Fruit fly (Drosophila melanogaster) whole organism, embryonic: ENCODE results near the gene CG42571.

Experiments used
- Abd-B ChIP-seq: fragments of 200-800 bp; sonication (Bioruptor generic); optimal IDR thresholded peaks from 2 replicates; lab custom pipeline; 2018; ENCODE audit warnings: missing biosample characterization, mild to moderate bottlenecking, missing genetic modification characterization, moderate library complexity
- Asciz ChIP-seq: fragments of 200-800 bp; sonication (Bioruptor generic); optimal IDR thresholded peaks from 2 replicates; lab custom pipeline; 2017; ENCODE audit warnings: missing biosample characterization, mild to moderate bottlenecking, missing genetic modification characterization, missing genetic modification reagents
- Bteb2 ChIP-seq: fragments of 200-800 bp; sonication (Bioruptor generic); optimal IDR thresholded peaks from 2 replicates; lab custom pipeline; 2016; ENCODE audit warnings: missing biosample characterization, missing genetic modification characterization
- CG10979 ChIP-seq: fragments of 200-800 bp; sonication (Bioruptor generic); optimal IDR thresholded peaks from 2 replicates; lab custom pipeline; 2018; ENCODE audit warnings: missing biosample characterization, mild to moderate bottlenecking, missing genetic modification characterization, moderate library complexity
- CG12299 ChIP-seq: fragments of 200-800 bp; sonication (Bioruptor generic); optimal IDR thresholded peaks from 2 replicates; lab custom pipeline; 2018; ENCODE audit warnings: missing biosample characterization, mild to moderate bottlenecking, missing genetic modification characterization
- CG1233 ChIP-seq: fragments of 200-800 bp; sonication (Bioruptor generic); optimal IDR thresholded peaks from 4 replicates; lab custom pipeline; 2018; ENCODE audit warnings: missing biosample characterization, mild to moderate bottlenecking, missing genetic modification characterization
- CG12391 ChIP-seq: fragments of 200-800 bp; sonication (Bioruptor generic); optimal IDR thresholded peaks from 3 replicates; lab custom pipeline; 2018; ENCODE audit warnings: missing biosample characterization, mild to moderate bottlenecking, missing genetic modification characterization, moderate library complexity
- CG13894 ChIP-seq: fragments of 200-800 bp; sonication (Bioruptor generic); optimal IDR thresholded peaks from 3 replicates; lab custom pipeline; 2018; ENCODE audit warnings: missing biosample characterization, mild to moderate bottlenecking, missing genetic modification characterization, moderate library complexity
- CG15011 ChIP-seq: fragments of 200-800 bp; sonication (Bioruptor generic); optimal IDR thresholded peaks from 3 replicates; lab custom pipeline; 2018; ENCODE audit warnings: missing biosample characterization, mild to moderate bottlenecking, missing genetic modification characterization
- CG15269 ChIP-seq: fragments of 200-800 bp; sonication (Bioruptor generic); optimal IDR thresholded peaks from 2 replicates; lab custom pipeline; 2018; ENCODE audit warnings: missing biosample characterization, mild to moderate bottlenecking, missing genetic modification characterization, moderate library complexity
- CG17359 ChIP-seq: fragments of 200-800 bp; sonication (Bioruptor generic); optimal IDR thresholded peaks from 3 replicates; lab custom pipeline; 2018; ENCODE audit warnings: missing biosample characterization, mild to moderate bottlenecking, missing genetic modification characterization, moderate library complexity
- CG17568 ChIP-seq: fragments of 200-800 bp; sonication (Bioruptor generic); optimal IDR thresholded peaks from 2 replicates; lab custom pipeline; 2018; ENCODE audit warnings: missing biosample characterization, mild to moderate bottlenecking, missing genetic modification characterization, moderate library complexity
- CG2678 ChIP-seq: fragments of 200-800 bp; sonication (Bioruptor generic); optimal IDR thresholded peaks from 3 replicates; lab custom pipeline; 2019; ENCODE audit warnings: missing biosample characterization, mild to moderate bottlenecking, missing genetic modification characterization, moderate library complexity
- CG34224 ChIP-seq: fragments of 200-800 bp; sonication (Bioruptor generic); IDR thresholded peaks from 3 replicates; pipeline ENCODE4 v1.3.6; 2022; ENCODE audit warnings: missing biosample characterization, missing genetic modification characterization; ENCODE audit not compliant: partially characterized antibody
- CG3838 ChIP-seq: fragments of 200-800 bp; sonication (Bioruptor generic); optimal IDR thresholded peaks from 3 replicates; lab custom pipeline; 2016; ENCODE audit warnings: missing biosample characterization, missing genetic modification characterization
- CG3995 ChIP-seq: fragments of 200-800 bp; sonication (Bioruptor generic); optimal IDR thresholded peaks from 3 replicates; lab custom pipeline; 2016; ENCODE audit warnings: missing biosample characterization, missing genetic modification characterization
- CG4424 ChIP-seq: fragments of 200-800 bp; sonication (Bioruptor generic); optimal IDR thresholded peaks from 3 replicates; lab custom pipeline; 2016; ENCODE audit warnings: missing biosample characterization, missing genetic modification characterization
- CG4707 ChIP-seq: fragments of 200-800 bp; sonication (Bioruptor generic); optimal IDR thresholded peaks from 2 replicates; lab custom pipeline; 2018; ENCODE audit warnings: missing biosample characterization, mild to moderate bottlenecking, missing genetic modification characterization, moderate library complexity
- CG6813 ChIP-seq: fragments of 200-800 bp; sonication (Bioruptor generic); optimal IDR thresholded peaks from 2 replicates; lab custom pipeline; 2017; ENCODE audit warnings: missing biosample characterization, missing genetic modification characterization, mild to moderate bottlenecking, moderate library complexity, missing genetic modification reagents
- CG7786 ChIP-seq: fragments of 200-800 bp; sonication (Bioruptor generic); optimal IDR thresholded peaks from 2 replicates; lab custom pipeline; 2016; ENCODE audit warnings: missing biosample characterization, missing genetic modification characterization
- CG7839 ChIP-seq: fragments of 200-800 bp; sonication (Bioruptor generic); optimal IDR thresholded peaks from 3 replicates; lab custom pipeline; 2018; ENCODE audit warnings: missing biosample characterization, mild to moderate bottlenecking, missing genetic modification characterization, moderate library complexity
- CG9727 ChIP-seq: fragments of 200-800 bp; sonication (Bioruptor generic); optimal IDR thresholded peaks from 3 replicates; lab custom pipeline; 2017; ENCODE audit warnings: missing biosample characterization, mild to moderate bottlenecking, missing genetic modification characterization
- Dip3 ChIP-seq: fragments of 200-800 bp; sonication (Bioruptor generic); optimal IDR thresholded peaks from 3 replicates; lab custom pipeline; 2016; ENCODE audit warnings: missing biosample characterization, missing genetic modification characterization
- E2f2 ChIP-seq: fragments of 200-800 bp; sonication (Bioruptor generic); IDR thresholded peaks from 2 replicates; pipeline ENCODE4 v1.3.6; 2022; ENCODE audit warnings: missing biosample characterization, missing genetic modification characterization
- Elba2 ChIP-seq: fragments of 200-800 bp; sonication (Bioruptor generic); optimal IDR thresholded peaks from 3 replicates; lab custom pipeline; 2016; ENCODE audit warnings: missing biosample characterization, missing genetic modification characterization
- Hr39 ChIP-seq: fragments of >200 bp; optimal IDR thresholded peaks from 2 replicates; lab custom pipeline; 2017
- Mrtf ChIP-seq: fragments of 200-800 bp; sonication (Bioruptor generic); IDR thresholded peaks from 3 replicates; pipeline ENCODE4 v1.3.6; 2022; ENCODE audit warnings: missing biosample characterization, missing genetic modification characterization
- Opbp ChIP-seq: fragments of 200-800 bp; sonication (Bioruptor generic); IDR thresholded peaks from 3 replicates; pipeline ENCODE4 v1.3.6; 2022; ENCODE audit warnings: missing biosample characterization, missing genetic modification characterization; ENCODE audit not compliant: partially characterized antibody
- Sin3A ChIP-seq: fragments of >200 bp; optimal IDR thresholded peaks from 2 replicates; lab custom pipeline; 2018
- Six4 ChIP-seq: fragments of 200-800 bp; sonication (Bioruptor generic); optimal IDR thresholded peaks from 2 replicates; lab custom pipeline; 2016; ENCODE audit warnings: missing biosample characterization, missing genetic modification characterization
- Sox100B ChIP-seq: fragments of 200-800 bp; sonication (Bioruptor generic); optimal IDR thresholded peaks from 3 replicates; lab custom pipeline; 2018; ENCODE audit warnings: missing biosample characterization, mild to moderate bottlenecking, missing genetic modification characterization
- TFAM ChIP-seq: fragments of 200-800 bp; sonication (Bioruptor generic); optimal IDR thresholded peaks from 2 replicates; lab custom pipeline; 2017; ENCODE audit warnings: missing biosample characterization, missing genetic modification characterization, inconsistent platforms
- al ChIP-seq: fragments of 200-800 bp; sonication (Bioruptor generic); IDR thresholded peaks from 2 replicates; pipeline ENCODE4 v1.3.6; 2022; ENCODE audit warnings: missing biosample characterization, missing genetic modification characterization
- ash1 ChIP-seq: fragments of 200-800 bp; sonication (Bioruptor generic); optimal IDR thresholded peaks from 2 replicates; lab custom pipeline; 2018; ENCODE audit warnings: missing biosample characterization, mild to moderate bottlenecking, missing genetic modification characterization
- chm ChIP-seq: fragments of 200-800 bp; sonication (Bioruptor generic); IDR thresholded peaks from 2 replicates; pipeline ENCODE4 v1.3.6; 2022; ENCODE audit warnings: missing biosample characterization, missing genetic modification characterization
- dpn ChIP-seq, 2 experiments: fragments of 200-800 bp; sonication (Bioruptor generic); optimal IDR thresholded peaks; 3 replicates each; lab custom pipeline; 2016; ENCODE audit warnings: missing biosample characterization in 2 of 2, missing genetic modification characterization in 2 of 2
- emc ChIP-seq: fragments of 200-800 bp; sonication (Bioruptor generic); optimal IDR thresholded peaks from 2 replicates; lab custom pipeline; 2016; ENCODE audit warnings: missing biosample characterization, missing genetic modification characterization
- esg ChIP-seq: fragments of 200-800 bp; sonication (Bioruptor generic); conservative IDR thresholded peaks from 2 replicates; pipeline ENCODE4 v1.3.6; 2022; ENCODE audit warnings: missing biosample characterization, missing genetic modification characterization
- eyg ChIP-seq: fragments of 200-800 bp; sonication (Bioruptor generic); optimal IDR thresholded peaks from 3 replicates; lab custom pipeline; 2016; ENCODE audit warnings: missing biosample characterization, missing genetic modification characterization
- grn ChIP-seq: fragments of 200-800 bp; sonication (Bioruptor generic); optimal IDR thresholded peaks from 3 replicates; lab custom pipeline; 2017; ENCODE audit warnings: missing biosample characterization, missing genetic modification characterization
- ham ChIP-seq: fragments of 200-800 bp; sonication (Bioruptor generic); IDR thresholded peaks from 2 replicates; pipeline ENCODE4 v1.3.6; 2022; ENCODE audit warnings: missing biosample characterization, missing genetic modification characterization
- jigr1 ChIP-seq: fragments of 200-800 bp; sonication (Bioruptor generic); IDR thresholded peaks from 3 replicates; pipeline ENCODE4 v1.3.6; 2022; ENCODE audit warnings: missing biosample characterization, missing genetic modification characterization
- maf-S ChIP-seq: fragments of 200-800 bp; sonication (Bioruptor generic); optimal IDR thresholded peaks from 2 replicates; lab custom pipeline; 2016; ENCODE audit warnings: missing biosample characterization, missing genetic modification characterization
- otp ChIP-seq: fragments of 200-800 bp; sonication (Bioruptor generic); IDR thresholded peaks from 3 replicates; pipeline ENCODE4, ENCODE4 v1.3.6; 2022; ENCODE audit warnings: missing biosample characterization, missing genetic modification characterization
- pan ChIP-seq, 4 experiments: fragments of >200 bp in 3 of 4; fragments of 200-800 bp in 1 of 4; sonication (Bioruptor generic) in 1 of 4; optimal IDR thresholded peaks in 3 of 4; IDR thresholded peaks in 1 of 4; 2 replicates each; pipeline versions ENCODE4 v1.3.6 to Lab custom; 2017 to 2022; ENCODE audit warnings: missing biosample characterization in 2 of 4, missing genetic modification characterization in 2 of 4, mixed read lengths in 1 of 4
- pzg ChIP-seq: fragments of 200-800 bp; sonication (Bioruptor generic); optimal IDR thresholded peaks from 3 replicates; lab custom pipeline; 2018; ENCODE audit warnings: missing biosample characterization, mild to moderate bottlenecking, missing genetic modification characterization, moderate library complexity
- sqz ChIP-seq: fragments of 200-800 bp; sonication (Bioruptor generic); optimal IDR thresholded peaks from 3 replicates; lab custom pipeline; 2018; ENCODE audit warnings: missing biosample characterization, mild to moderate bottlenecking, missing genetic modification characterization
- unpg ChIP-seq: fragments of 200-800 bp; sonication (Bioruptor generic); optimal IDR thresholded peaks from 3 replicates; lab custom pipeline; 2018; ENCODE audit warnings: missing biosample characterization, mild to moderate bottlenecking, missing genetic modification characterization, moderate library complexity
- yki ChIP-seq: fragments of >200 bp; optimal IDR thresholded peaks from 3 replicates; lab custom pipeline; 2018

The CG42571 gene

dm6 chr3L:15704250-15704985 is 11.8 kb upstream of the CG42571 start (continued):
- no peak for TF ChIP-seq emc (GFP tag; lab: Kevin White, UChicago)
- peak; percentile 46 for TF ChIP-seq CG1233 (GFP tag; lab: Kevin White, UChicago)
- TF ChIP-seq CG2678 (tag; lab: Kevin White, UChicago): peak; percentile 80
- no peak for TF ChIP-seq CG3838 (GFP tag; lab: Kevin White, UChicago)
- no peak for TF ChIP-seq eyg (GFP tag; lab: Kevin White, UChicago)
- no peak for TF ChIP-seq Elba2 (GFP tag; lab: Kevin White, UChicago)
- peak; percentile 9; the same call in 1 of the 2 replicates for TF ChIP-seq E2f2 (GFP tag; lab: Robert Waterston, UW)
- TF ChIP-seq Asciz: peak; percentile 55
- TF ChIP-seq yki: no peak
- TF ChIP-seq CG10979: peak; percentile 85
- TF ChIP-seq al (GFP tag; lab: Robert Waterston, UW): no peak
- TF ChIP-seq CG7786: no peak
- TF ChIP-seq Sin3A (lab: Kevin White, UChicago): no peak
- TF ChIP-seq CG7839 (tag; lab: Kevin White, UChicago): peak; percentile 78
- peak; percentile 60 for TF ChIP-seq CG15269 (tag; lab: Kevin White, UChicago)

- TF ChIP-seq ash1: no peak
- TF ChIP-seq pan (optimal IDR thresholded peaks at IDR 0.05; lab: Kevin White, UChicago): no peak
- peak in 1 of 2 experiments; percentile 29 for TF ChIP-seq pan (GFP tag; optimal IDR thresholded peaks at IDR 0.05 in 1 of 2, IDR thresholded peaks at IDR 0.05 in 1 of 2)
- TF ChIP-seq CG12299 (tag; lab: Kevin White, UChicago): no peak
- TF ChIP-seq CG10979: no peak
- TF ChIP-seq CG9727 (GFP tag; lab: Kevin White, UChicago): peak; percentile 1
- TF ChIP-seq unpg (GFP tag; lab: Kevin White, UChicago): peak; percentile 5
- no peak for TF ChIP-seq CG34224 (GFP tag; lab: Robert Waterston, UW)
- peak; percentile 2 for TF ChIP-seq sqz (GFP tag; lab: Kevin White, UChicago)
- peak; percentile 61 for TF ChIP-seq grn (GFP tag; lab: Kevin White, UChicago)
- no peak for TF ChIP-seq dpn (GFP tag; optimal IDR thresholded peaks at IDR 0.05; lab: Kevin White, UChicago)
- no peak for TF ChIP-seq Opbp
- no peak for TF ChIP-seq Bteb2 (GFP tag; lab: Kevin White, UChicago)
- TF ChIP-seq Dip3 (GFP tag; lab: Kevin White, UChicago): no peak
- peak; percentile 21 for TF ChIP-seq CG6813 (GFP tag; lab: Kevin White, UChicago)
- TF ChIP-seq esg (GFP tag; lab: Robert Waterston, UW): no peak
- TF ChIP-seq CG12391 (tag; lab: Kevin White, UChicago): no peak
- TF ChIP-seq CG3995 (GFP tag; lab: Kevin White, UChicago): no peak
- TF ChIP-seq TFAM (GFP tag; lab: Kevin White, UChicago): no peak
- no peak for TF ChIP-seq CG17568 (GFP tag; lab: Kevin White, UChicago)
- TF ChIP-seq CG15269 (tag; lab: Kevin White, UChicago): no peak
- no peak for TF ChIP-seq Hr39 (lab: Kevin White, UChicago)
- TF ChIP-seq CG15011 (GFP tag; lab: Kevin White, UChicago): no peak
- TF ChIP-seq CG4707 (GFP tag; lab: Kevin White, UChicago): no peak
- no peak for TF ChIP-seq CG4424 (GFP tag; lab: Kevin White, UChicago)
- no peak for TF ChIP-seq ham (GFP tag; lab: Robert Waterston, UW)
- TF ChIP-seq Mrtf (GFP tag; lab: Robert Waterston, UW): no peak
- TF ChIP-seq Six4 (GFP tag; lab: Kevin White, UChicago): no peak
- TF ChIP-seq otp (GFP tag; lab: Robert Waterston, UW): peak; percentile 56; the same call in 1 of the 3 replicates
- no peak for TF ChIP-seq maf-S (GFP tag; lab: Kevin White, UChicago)
- TF ChIP-seq CG3838 (GFP tag; lab: Kevin White, UChicago): no peak
- peak; percentile 42 for TF ChIP-seq Sox100B
- no peak for TF ChIP-seq Abd-B (GFP tag; lab: Kevin White, UChicago)
- TF ChIP-seq jigr1 (GFP tag; lab: Robert Waterston, UW): no peak
- peak; percentile 60; the same call in 1 of the 2 replicates for TF ChIP-seq chm (GFP tag; lab: Robert Waterston, UW)
- TF ChIP-seq CG13894 (tag; lab: Kevin White, UChicago): no peak
- no peak for TF ChIP-seq pzg (GFP tag; lab: Kevin White, UChicago)
- peak; percentile 15 for TF ChIP-seq CG17359 (tag; lab: Kevin White, UChicago)
Observed at dm6 chr3L:15706199-15706598, 10.1 kb upstream of the CG42571 start.
